Worm (Caenorhabditis elegans): ENCODE data around the gene rpl-3.

rpl-3 gene

ce11 chrIII:3878986-3879756 lies 11.5 kb downstream of the rpl-3 start:
- no peak for TF ChIP-seq C38D4.7 (GFP tag; optimal IDR thresholded peaks at IDR 0.05)
- no peak for TF ChIP-seq nhr-11 (tag; optimal IDR thresholded peaks at IDR 0.05)
- no peak for TF ChIP-seq hlh-15 (tag; optimal IDR thresholded peaks at IDR 0.05)
- TF ChIP-seq eyg-1 (tag; optimal IDR thresholded peaks at IDR 0.05), result no peak
- TF ChIP-seq C08G9.2 (tag; optimal IDR thresholded peaks at IDR 0.05), result no peak
- no peak for TF ChIP-seq hlh-30 (tag; optimal IDR thresholded peaks at IDR 0.05; ENCODE audit: insufficient read depth)
- TF ChIP-seq nfya-1 (tag; optimal IDR thresholded peaks at IDR 0.05), result no peak
- no peak for TF ChIP-seq Y22D7AL.16 (tag; optimal IDR thresholded peaks at IDR 0.05)
- no peak for TF ChIP-seq mec-3 (tag; optimal IDR thresholded peaks at IDR 0.05; ENCODE audit: borderline replicate concordance)
- TF ChIP-seq ahr-1 (tag; optimal IDR thresholded peaks at IDR 0.05), result no peak
- TF ChIP-seq fkh-6 (tag; optimal IDR thresholded peaks at IDR 0.05), result no peak
- TF ChIP-seq ets-4 (tag; optimal IDR thresholded peaks at IDR 0.05), result no peak

ce11 chrIII:3883146-3883545 lies 15.5 kb downstream of the rpl-3 start:
- peak; percentile 1 for TF ChIP-seq unc-42 (tag; optimal IDR thresholded peaks at IDR 0.05)
- no peak for TF ChIP-seq hlh-8 (tag; optimal IDR thresholded peaks at IDR 0.05)
- no peak for TF ChIP-seq syd-9 (tag; optimal IDR thresholded peaks at IDR 0.05)
- TF ChIP-seq sdc-2 (tag; optimal IDR thresholded peaks at IDR 0.05), result no peak
- TF ChIP-seq ceh-30 (tag; optimal IDR thresholded peaks at IDR 0.05), result no peak

- TF ChIP-seq gmeb-2 (tag; optimal IDR thresholded peaks at IDR 0.05), result no peak
- TF ChIP-seq nhr-11 (tag; optimal IDR thresholded peaks at IDR 0.05), result no peak
- TF ChIP-seq lin-11 (tag; optimal IDR thresholded peaks at IDR 0.05), result no peak
- TF ChIP-seq elt-2 (tag; optimal IDR thresholded peaks at IDR 0.05), result no peak
- TF ChIP-seq T23F11.4 (GFP tag; optimal IDR thresholded peaks at IDR 0.05), result no peak
- TF ChIP-seq ceh-14 (tag; optimal IDR thresholded peaks at IDR 0.05), result no peak
- no peak for TF ChIP-seq C08G9.2 (tag; optimal IDR thresholded peaks at IDR 0.05)
- TF ChIP-seq fax-1 (tag; optimal IDR thresholded peaks at IDR 0.05), result no peak
- no peak for TF ChIP-seq zip-5 (tag; optimal IDR thresholded peaks at IDR 0.05)
- TF ChIP-seq nhr-232 (tag; optimal IDR thresholded peaks at IDR 0.05), result no peak
- no peak for TF ChIP-seq pros-1 (tag; optimal IDR thresholded peaks at IDR 0.05)
- no peak for TF ChIP-seq ama-1 (optimal IDR thresholded peaks at IDR 0.05)
- TF ChIP-seq ceh-24 (tag; optimal IDR thresholded peaks at IDR 0.05), result no peak
- no peak for TF ChIP-seq odd-2 (tag; optimal IDR thresholded peaks at IDR 0.05)
- no peak for TF ChIP-seq hlh-8 (tag; optimal IDR thresholded peaks at IDR 0.05)
- no peak for TF ChIP-seq rnt-1 (tag; optimal IDR thresholded peaks at IDR 0.05)
- TF ChIP-seq sox-4 (tag; optimal IDR thresholded peaks at IDR 0.05), result no peak
Measured at ce11 chrIII:3887586-3887985, 19.9 kb downstream of the rpl-3 start.

- no peak for TF ChIP-seq C38D4.7 (GFP tag; optimal IDR thresholded peaks at IDR 0.05)
- no peak for TF ChIP-seq hlh-6 (tag; optimal IDR thresholded peaks at IDR 0.05)
- TF ChIP-seq tbx-2 (tag; optimal IDR thresholded peaks at IDR 0.05), result no peak
- TF ChIP-seq odd-2 (tag; optimal IDR thresholded peaks at IDR 0.05), result no peak
- no peak for TF ChIP-seq ceh-48 (tag; optimal IDR thresholded peaks at IDR 0.05)
- no peak for TF ChIP-seq fax-1 (tag; optimal IDR thresholded peaks at IDR 0.05)
Measured at ce11 chrIII:3889896-3890295, 22.2 kb downstream of the rpl-3 start.

ce11 chrIII:3893992-3894391 lies 26.3 kb downstream of the rpl-3 start:
- peak; percentile 30 for TF ChIP-seq elt-2 (tag; optimal IDR thresholded peaks at IDR 0.05)
- no peak for TF ChIP-seq hlh-30 (tag; optimal IDR thresholded peaks at IDR 0.05; ENCODE audit: insufficient read depth)
- no peak for TF ChIP-seq pqm-1 (tag; optimal IDR thresholded peaks at IDR 0.05)
